Fruit fly (Drosophila melanogaster): ENCODE data around the gene XNP.

Gene XNP

dm6 chr3R:25531905-25532387, 49.3 kb upstream of the XNP start (continued):
- no peak for TF ChIP-seq CG7745 (tag; optimal IDR thresholded peaks at IDR 0.05)
- peak; percentile 15 for TF ChIP-seq CG8944 (GFP tag; optimal IDR thresholded peaks at IDR 0.05)
- peak; percentile 38 for TF ChIP-seq bcd (GFP tag; optimal IDR thresholded peaks at IDR 0.05)
- TF ChIP-seq oc (tag; optimal IDR thresholded peaks at IDR 0.05), result peak; percentile 2
- TF ChIP-seq CG5245 (GFP tag; optimal IDR thresholded peaks at IDR 0.05), result peak; percentile 9
- peak; percentile 49 for TF ChIP-seq ssp (GFP tag; IDR thresholded peaks at IDR 0.05)
- TF ChIP-seq tgo (GFP tag; IDR thresholded peaks at IDR 0.05), result peak; percentile 51; the same call in 1 of the 3 replicates
- TF ChIP-seq Eip74EF (GFP tag; optimal IDR thresholded peaks at IDR 0.05), result peak in 1 of 2 experiments; percentile 35
- peak; percentile 54 for TF ChIP-seq CG4820 (GFP tag; optimal IDR thresholded peaks at IDR 0.05)
- peak; percentile 0 for TF ChIP-seq PHDP (tag; optimal IDR thresholded peaks at IDR 0.05)
- peak; percentile 67 for TF ChIP-seq Ada2b (GFP tag; IDR thresholded peaks at IDR 0.05)
- peak; percentile 12 for TF ChIP-seq sqz (GFP tag; optimal IDR thresholded peaks at IDR 0.05)
- no peak for TF ChIP-seq scrt (GFP tag; optimal IDR thresholded peaks at IDR 0.05)
- TF ChIP-seq Med (GFP tag), result no peak
- TF ChIP-seq CG15269 (tag; optimal IDR thresholded peaks at IDR 0.05), result peak; percentile 23
- TF ChIP-seq knrl (GFP tag; IDR thresholded peaks at IDR 0.05; ENCODE audit: partially characterized antibody), result no peak
- TF ChIP-seq CG6765 (GFP tag; optimal IDR thresholded peaks at IDR 0.05), result no peak
- TF ChIP-seq Abd-B (GFP tag; optimal IDR thresholded peaks at IDR 0.05), result peak; percentile 13

- no peak for TF ChIP-seq corto (GFP tag; optimal IDR thresholded peaks at IDR 0.05)
- peak; percentile 60 for TF ChIP-seq nom (GFP tag; optimal IDR thresholded peaks at IDR 0.05)
- TF ChIP-seq wor (GFP tag; IDR thresholded peaks at IDR 0.05), result no peak
- no peak for TF ChIP-seq CG1024 (GFP tag; IDR thresholded peaks at IDR 0.05)
- no peak for TF ChIP-seq CG8089 (GFP tag; optimal IDR thresholded peaks at IDR 0.05)
- no peak for TF ChIP-seq Kr (GFP tag; optimal IDR thresholded peaks at IDR 0.05)
- TF ChIP-seq row (GFP tag; IDR thresholded peaks at IDR 0.05), result no peak
- TF ChIP-seq chinmo (GFP tag; IDR thresholded peaks at IDR 0.05; ENCODE audit: partially characterized antibody), result peak; percentile 80; the same call in 1 of the 4 replicates
Observed at dm6 chr3R:25529289-25529688, 46.7 kb upstream of the XNP start.

DNA sequence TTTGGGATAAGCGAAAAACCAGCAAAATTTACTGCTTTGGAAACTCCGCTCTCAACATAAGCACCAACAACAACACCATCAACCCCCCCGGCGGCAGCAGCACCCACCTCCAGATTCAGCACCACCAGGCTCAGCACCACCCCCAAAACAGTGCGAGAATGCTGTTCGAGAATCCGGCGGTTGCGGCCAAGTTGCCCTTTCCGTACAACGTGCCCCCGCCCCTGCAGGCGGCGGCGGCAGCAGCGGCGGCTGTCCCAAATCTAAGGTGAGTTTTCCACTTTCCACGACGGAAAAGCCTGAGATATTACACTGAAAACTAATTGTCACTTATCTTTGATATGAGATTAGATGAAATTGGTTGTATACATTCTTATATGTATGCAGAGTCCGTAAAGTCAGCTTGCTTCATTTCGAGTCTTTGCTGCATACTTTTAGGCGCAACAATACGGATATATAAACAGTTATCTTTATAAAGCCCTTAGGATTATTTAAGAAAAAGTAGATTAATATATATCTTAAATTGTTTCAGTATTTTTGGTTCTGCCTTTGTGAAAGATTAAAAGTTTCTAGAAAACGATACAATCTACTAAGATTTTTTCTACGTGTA, 36.9 kb upstream of the XNP start:
- TF ChIP-seq sc (optimal IDR thresholded peaks at IDR 0.05) (no peak), sc (GFP tag; optimal IDR thresholded peaks at IDR 0.05) (peak; percentile 24), exex (tag; optimal IDR thresholded peaks at IDR 0.05) (no peak), CG17361 (GFP tag; IDR thresholded peaks at IDR 0.05) (peak; percentile 53; the same call in 2 of the 3 replicates), D19A (tag; optimal IDR thresholded peaks at IDR 0.05) (peak; percentile 15), CG33213 (GFP tag; optimal IDR thresholded peaks at IDR 0.05) (no peak), CG15601 (tag; optimal IDR thresholded peaks at IDR 0.05) (peak; percentile 24), CG2712 (tag; optimal IDR thresholded peaks at IDR 0.05) (peak; percentile 45), CoRest (tag; optimal IDR thresholded peaks at IDR 0.05) (peak; percentile 40), org-1 (GFP tag; optimal IDR thresholded peaks at IDR 0.05) (peak; percentile 3), CG17802 (tag; optimal IDR thresholded peaks at IDR 0.05) (no peak), dmrt11E (tag; optimal IDR thresholded peaks at IDR 0.05) (peak; percentile 29), Spps (tag; optimal IDR thresholded peaks at IDR 0.05) (no peak), phol (tag; optimal IDR thresholded peaks at IDR 0.05) (peak; percentile 36), trem (tag; optimal IDR thresholded peaks at IDR 0.05) (peak; percentile 7), CG2120 (GFP tag; optimal IDR thresholded peaks at IDR 0.05) (peak; percentile 14), sens-2 (GFP tag; IDR thresholded peaks at IDR 0.05) (no peak), CG2678 (tag; optimal IDR thresholded peaks at IDR 0.05) (peak; percentile 57), lola (GFP tag; optimal IDR thresholded peaks at IDR 0.05) (peak in 1 of 3 experiments; percentile 17), eyg (GFP tag; optimal IDR thresholded peaks at IDR 0.05) (no peak), Hsf (GFP tag; optimal IDR thresholded peaks at IDR 0.05) (peak; percentile 15), Camta (GFP tag; optimal IDR thresholded peaks at IDR 0.05) (no peak)

All from whole organism, embryonic.